Fruit fly (Drosophila melanogaster): ENCODE results near the gene Atg12.

Gene Atg12

dm6 chr3L:12136630-12137029 lies at the start of gene Atg12, which contains the start of gene CG5645:
Gene Atg12 (plus strand): TSS chr3L:12136967.
Gene CG5645 (minus strand): TSS chr3L:12136706.
- peak; percentile 79 for TF ChIP-seq CG17801 (GFP tag; optimal IDR thresholded peaks at IDR 0.05; ENCODE audit: partially characterized antibody)

dm6 chr3L:12088326-12088725 lies 48.4 kb upstream of the Atg12 start, which contains the start of gene CG17154:
Gene CG17154 (plus strand): TSS chr3L:12088626.
- TF ChIP-seq CG17801 (GFP tag; optimal IDR thresholded peaks at IDR 0.05; ENCODE audit: partially characterized antibody): no peak

dm6 chr3L:12090184-12090897 lies 46.4 kb upstream of the Atg12 start:
- no peak for TF ChIP-seq CG17801 (GFP tag; optimal IDR thresholded peaks at IDR 0.05; ENCODE audit: partially characterized antibody)

dm6 chr3L:12090898-12091685 lies 45.7 kb upstream of the Atg12 start:
- TF ChIP-seq CG17801 (GFP tag; optimal IDR thresholded peaks at IDR 0.05; ENCODE audit: partially characterized antibody): peak; percentile 76

- TF ChIP-seq CG17801 (GFP tag; optimal IDR thresholded peaks at IDR 0.05; ENCODE audit: partially characterized antibody): no peak
These were observed 43.9 kb upstream of the Atg12 start for dm6 chr3L:12092860-12093359.

- no peak for TF ChIP-seq CG17801 (GFP tag; optimal IDR thresholded peaks at IDR 0.05; ENCODE audit: partially characterized antibody)
These were observed 40.8 kb upstream of the Atg12 start for dm6 chr3L:12095960-12096359.

- TF ChIP-seq CG17801 (GFP tag; optimal IDR thresholded peaks at IDR 0.05; ENCODE audit: partially characterized antibody): no peak
These were observed 39.7 kb upstream of the Atg12 start for dm6 chr3L:12096799-12097662.

dm6 chr3L:12099329-12100031 lies 37.3 kb upstream of the Atg12 start:
- TF ChIP-seq CG17801 (GFP tag; optimal IDR thresholded peaks at IDR 0.05; ENCODE audit: partially characterized antibody): no peak

- no peak for TF ChIP-seq CG17801 (GFP tag; optimal IDR thresholded peaks at IDR 0.05; ENCODE audit: partially characterized antibody)
These were observed 34.8 kb upstream of the Atg12 start for dm6 chr3L:12101924-12102383.

- TF ChIP-seq CG17801 (GFP tag; optimal IDR thresholded peaks at IDR 0.05; ENCODE audit: partially characterized antibody): no peak
These were observed 29.4 kb upstream of the Atg12 start for dm6 chr3L:12107378-12107777.

dm6 chr3L:12108515-12108914 lies 28.3 kb upstream of the Atg12 start:
- TF ChIP-seq CG17801 (GFP tag; optimal IDR thresholded peaks at IDR 0.05; ENCODE audit: partially characterized antibody): no peak

dm6 chr3L:12109045-12109632 lies 27.6 kb upstream of the Atg12 start:
- no peak for TF ChIP-seq CG17801 (GFP tag; optimal IDR thresholded peaks at IDR 0.05; ENCODE audit: partially characterized antibody)

- peak; percentile 77 for TF ChIP-seq CG17801 (GFP tag; optimal IDR thresholded peaks at IDR 0.05; ENCODE audit: partially characterized antibody)
These were observed 25.4 kb upstream of the Atg12 start for dm6 chr3L:12111081-12111958.

Measured in ovary, adult (tissue).